Fruit fly (Drosophila melanogaster) whole organism, embryonic: ENCODE results near the gene CG34251.

Experiments used
- Asciz ChIP-seq: fragments of 200-800 bp; sonication (Bioruptor generic); optimal IDR thresholded peaks from 2 replicates; lab custom pipeline; 2017; ENCODE audit warnings: missing biosample characterization, mild to moderate bottlenecking, missing genetic modification characterization, missing genetic modification reagents
- Atf-2 ChIP-seq: fragments of 200-800 bp; sonication (Bioruptor generic); optimal IDR thresholded peaks from 2 replicates; lab custom pipeline; 2016; ENCODE audit warnings: missing biosample characterization, missing genetic modification characterization
- Atf3 ChIP-seq: fragments of 200-800 bp; sonication (Bioruptor generic); optimal IDR thresholded peaks from 3 replicates; lab custom pipeline; 2016; ENCODE audit warnings: missing biosample characterization, missing genetic modification characterization
- CG10267 ChIP-seq: fragments of 200-800 bp; sonication (Bioruptor generic); optimal IDR thresholded peaks from 2 replicates; lab custom pipeline; 2018; ENCODE audit warnings: missing biosample characterization, mild to moderate bottlenecking, missing genetic modification characterization, moderate library complexity
- CG17359 ChIP-seq: fragments of 200-800 bp; sonication (Bioruptor generic); optimal IDR thresholded peaks from 3 replicates; lab custom pipeline; 2018; ENCODE audit warnings: missing biosample characterization, mild to moderate bottlenecking, missing genetic modification characterization, moderate library complexity
- CG1792 ChIP-seq: fragments of 200-800 bp; sonication (Bioruptor generic); optimal IDR thresholded peaks from 2 replicates; lab custom pipeline; 2016; ENCODE audit warnings: missing biosample characterization, missing genetic modification characterization
- CG32767 ChIP-seq: fragments of 200-800 bp; sonication (Bioruptor generic); IDR thresholded peaks from 2 replicates; pipeline ENCODE4 v1.3.6; 2022; ENCODE audit warnings: missing biosample characterization, missing genetic modification characterization
- CG4282 ChIP-seq: fragments of 200-800 bp; sonication (Bioruptor generic); optimal IDR thresholded peaks from 2 replicates; lab custom pipeline; 2016; ENCODE audit warnings: missing biosample characterization, missing genetic modification characterization
- CG5180 ChIP-seq: fragments of 200-800 bp; sonication (Bioruptor generic); optimal IDR thresholded peaks from 3 replicates; lab custom pipeline; 2017; ENCODE audit warnings: missing biosample characterization, missing genetic modification characterization, mild to moderate bottlenecking, moderate library complexity, missing genetic modification reagents
- CG7357 ChIP-seq: fragments of 200-800 bp; sonication (Bioruptor generic); IDR thresholded peaks from 3 replicates; pipeline ENCODE4 v1.3.6; 2022; ENCODE audit warnings: missing biosample characterization, missing genetic modification characterization
- CG7839 ChIP-seq: fragments of 200-800 bp; sonication (Bioruptor generic); optimal IDR thresholded peaks from 3 replicates; lab custom pipeline; 2018; ENCODE audit warnings: missing biosample characterization, mild to moderate bottlenecking, missing genetic modification characterization, moderate library complexity
- CG7928 ChIP-seq: fragments of 200-800 bp; sonication (Bioruptor generic); optimal IDR thresholded peaks from 2 replicates; lab custom pipeline; 2017; ENCODE audit warnings: missing biosample characterization, mild to moderate bottlenecking, missing genetic modification characterization
- CG7963 ChIP-seq: fragments of 200-800 bp; sonication (Bioruptor generic); IDR thresholded peaks from 3 replicates; pipeline ENCODE4 v1.3.6; 2022; ENCODE audit warnings: missing biosample characterization, missing genetic modification characterization; ENCODE audit not compliant: partially characterized antibody
- CG8765 ChIP-seq: fragments of 200-800 bp; sonication (Bioruptor generic); IDR thresholded peaks from 2 replicates; pipeline ENCODE4 v1.3.6; 2022; ENCODE audit warnings: missing biosample characterization, missing genetic modification characterization
- Chrac-16 ChIP-seq: fragments of 200-800 bp; sonication (Bioruptor generic); optimal IDR thresholded peaks from 3 replicates; lab custom pipeline; 2016; ENCODE audit warnings: missing biosample characterization, missing genetic modification characterization
- D ChIP-seq, 2 experiments: fragments of 200-800 bp in 1 of 2; fragments of >200 bp in 1 of 2; sonication (Bioruptor generic) in 1 of 2; optimal IDR thresholded peaks; 2 replicates in 1 of 2; 3 replicates in 1 of 2; lab custom pipeline; 2017; ENCODE audit warnings: mild to moderate bottlenecking in 1 of 2, missing biosample characterization in 1 of 2, missing genetic modification characterization in 1 of 2, missing genetic modification reagents in 1 of 2
- D19B ChIP-seq: fragments of 200-800 bp; sonication (Bioruptor generic); optimal IDR thresholded peaks from 2 replicates; lab custom pipeline; 2017; ENCODE audit warnings: missing biosample characterization, mild to moderate bottlenecking, missing genetic modification characterization
- Dip2 ChIP-seq: fragments of 200-800 bp; sonication (Bioruptor generic); IDR thresholded peaks from 2 replicates; pipeline ENCODE4 v1.3.6; 2022; ENCODE audit warnings: missing biosample characterization, missing genetic modification characterization
- Fer1 ChIP-seq: fragments of 200-800 bp; sonication (Bioruptor generic); optimal IDR thresholded peaks from 2 replicates; lab custom pipeline; 2017; ENCODE audit warnings: missing biosample characterization, mild to moderate bottlenecking, missing genetic modification characterization
- Fer2 ChIP-seq: fragments of 200-800 bp; sonication (Bioruptor generic); optimal IDR thresholded peaks from 2 replicates; lab custom pipeline; 2018; ENCODE audit warnings: missing biosample characterization, mild to moderate bottlenecking, missing genetic modification characterization, moderate library complexity
- HLHmδ ChIP-seq: fragments of 200-800 bp; sonication (Bioruptor generic); optimal IDR thresholded peaks from 2 replicates; lab custom pipeline; 2018; ENCODE audit warnings: missing biosample characterization, mild to moderate bottlenecking, missing genetic modification characterization, moderate library complexity
- Hr78 ChIP-seq, 2 experiments: fragments of 200-800 bp in 1 of 2; fragments of >200 bp in 1 of 2; sonication (Bioruptor generic) in 1 of 2; optimal IDR thresholded peaks; 2 replicates each; lab custom pipeline; 2017 to 2019; ENCODE audit warnings: missing biosample characterization in 2 of 2, missing genetic modification characterization in 2 of 2, mild to moderate bottlenecking in 1 of 2, moderate library complexity in 1 of 2
- Lhr ChIP-seq: fragments of 200-800 bp; sonication (Bioruptor generic); optimal IDR thresholded peaks from 3 replicates; lab custom pipeline; 2017; ENCODE audit warnings: mild to moderate bottlenecking, missing biosample characterization, missing genetic modification reagents, missing genetic modification characterization
- NfI ChIP-seq: fragments of 200-800 bp; sonication (Bioruptor generic); optimal IDR thresholded peaks from 3 replicates; lab custom pipeline; 2018; ENCODE audit warnings: missing biosample characterization, mild to moderate bottlenecking, missing genetic modification characterization, moderate library complexity
- Rx ChIP-seq: fragments of 200-800 bp; sonication (Bioruptor generic); IDR thresholded peaks from 2 replicates; pipeline ENCODE4 v1.3.6; 2022; ENCODE audit warnings: missing biosample characterization, missing genetic modification characterization
- Sry-δ ChIP-seq: fragments of 200-800 bp; sonication (Bioruptor generic); optimal IDR thresholded peaks from 2 replicates; lab custom pipeline; 2016; ENCODE audit warnings: missing biosample characterization, missing genetic modification characterization
- Ssrp ChIP-seq: fragments of 200-800 bp; sonication (Bioruptor generic); optimal IDR thresholded peaks from 2 replicates; lab custom pipeline; 2018; ENCODE audit warnings: missing biosample characterization, mild to moderate bottlenecking, missing genetic modification characterization, moderate library complexity
- ab ChIP-seq: fragments of 200-800 bp; sonication (Bioruptor generic); optimal IDR thresholded peaks from 2 replicates; lab custom pipeline; 2016; ENCODE audit warnings: missing biosample characterization, missing genetic modification characterization
- ato ChIP-seq: fragments of 200-800 bp; sonication (Bioruptor generic); IDR thresholded peaks from 2 replicates; pipeline ENCODE4 v1.3.6; 2022; ENCODE audit warnings: missing biosample characterization, missing genetic modification characterization; ENCODE audit not compliant: partially characterized antibody
- cad ChIP-seq: fragments of >200 bp; optimal IDR thresholded peaks from 2 replicates; lab custom pipeline; 2017; ENCODE audit warnings: missing biosample characterization, missing genetic modification characterization
- gem ChIP-seq: fragments of 200-800 bp; sonication (Bioruptor generic); optimal IDR thresholded peaks from 2 replicates; lab custom pipeline; 2019; ENCODE audit warnings: missing biosample characterization, mild to moderate bottlenecking, missing genetic modification characterization, moderate library complexity
- gsb-n ChIP-seq: fragments of 200-800 bp; sonication (Bioruptor generic); optimal IDR thresholded peaks from 3 replicates; lab custom pipeline; 2018; ENCODE audit warnings: missing biosample characterization, mild to moderate bottlenecking, missing genetic modification characterization
- jumu ChIP-seq: fragments of 200-800 bp; sonication (Bioruptor generic); optimal IDR thresholded peaks from 3 replicates; lab custom pipeline; 2016; ENCODE audit warnings: missing biosample characterization, missing genetic modification characterization
- luna ChIP-seq: fragments of 200-800 bp; sonication (Bioruptor generic); optimal IDR thresholded peaks from 2 replicates; lab custom pipeline; 2016; ENCODE audit warnings: missing biosample characterization, missing genetic modification characterization
- p53 ChIP-seq: fragments of 200-800 bp; sonication (Bioruptor generic); optimal IDR thresholded peaks from 2 replicates; lab custom pipeline; 2016; ENCODE audit warnings: missing biosample characterization, missing genetic modification characterization
- peb ChIP-seq: fragments of 200-800 bp; sonication (Bioruptor generic); IDR thresholded peaks from 2 replicates; pipeline ENCODE4 v1.3.6; 2022; ENCODE audit warnings: missing biosample characterization, missing genetic modification characterization
- ranshi ChIP-seq: fragments of 200-800 bp; sonication (Bioruptor generic); IDR thresholded peaks from 2 replicates; pipeline ENCODE4 v1.3.6; 2022; ENCODE audit warnings: missing biosample characterization, missing genetic modification characterization
- sc ChIP-seq, 3 experiments: fragments of >200 bp in 2 of 3; fragments of 200-800 bp in 1 of 3; sonication (Bioruptor generic) in 1 of 3; optimal IDR thresholded peaks; 2 replicates in 2 of 3; 3 replicates in 1 of 3; lab custom pipeline; 2017; ENCODE audit warnings: mild to moderate bottlenecking in 1 of 3, missing biosample characterization in 1 of 3, missing genetic modification characterization in 1 of 3, missing genetic modification reagents in 1 of 3
- sd ChIP-seq: fragments of 200-800 bp; sonication (Bioruptor generic); optimal IDR thresholded peaks from 3 replicates; lab custom pipeline; 2018; ENCODE audit warnings: missing biosample characterization, mild to moderate bottlenecking, missing genetic modification characterization, moderate library complexity
- sens ChIP-seq: fragments of 200-800 bp; sonication (Bioruptor generic); peaks from one replicate; lab custom pipeline; 2016; ENCODE audit warnings: missing biosample characterization, missing genetic modification characterization
- trem ChIP-seq: fragments of 200-800 bp; optimal IDR thresholded peaks from 3 replicates; lab custom pipeline; 2019; ENCODE audit warnings: missing biosample characterization, mild to moderate bottlenecking, missing genetic modification characterization, moderate library complexity
- ttk ChIP-seq: fragments of 200-800 bp; sonication (Bioruptor generic); IDR thresholded peaks from 2 replicates; pipeline ENCODE4 v2.1.2; 2022; ENCODE audit warnings: missing biosample characterization, missing genetic modification characterization
- vnd ChIP-seq: fragments of 200-800 bp; sonication (Bioruptor generic); IDR thresholded peaks from 3 replicates; pipeline ENCODE4 v1.3.6; 2022; ENCODE audit warnings: missing biosample characterization, missing genetic modification characterization; ENCODE audit not compliant: partially characterized antibody
- zf30C ChIP-seq: fragments of 200-800 bp; sonication (Bioruptor generic); optimal IDR thresholded peaks from 3 replicates; lab custom pipeline; 2018; ENCODE audit warnings: missing biosample characterization, mild to moderate bottlenecking, missing genetic modification characterization

The CG34251 gene

dm6 chr3L:17644906-17645244, 26.5 kb upstream of the CG34251 start, which contains the start of gene Pep (continued):
- peak; percentile 64 for TF ChIP-seq jumu (GFP tag; lab: Kevin White, UChicago)
- TF ChIP-seq Atf-2: peak; percentile 8
- TF ChIP-seq sc (optimal IDR thresholded peaks at IDR 0.05; lab: Kevin White, UChicago): no peak
- TF ChIP-seq sc (GFP tag; optimal IDR thresholded peaks at IDR 0.05; lab: Kevin White, UChicago): no peak
- TF ChIP-seq CG5180: no peak
- TF ChIP-seq zf30C (GFP tag; lab: Kevin White, UChicago): peak; percentile 8
- TF ChIP-seq NfI (GFP tag; lab: Kevin White, UChicago): peak; percentile 24
- TF ChIP-seq CG10267 (tag; lab: Kevin White, UChicago): peak; percentile 68
- TF ChIP-seq CG7963 (GFP tag; lab: Robert Waterston, UW): peak; percentile 98
- no peak for TF ChIP-seq D19B (GFP tag; lab: Kevin White, UChicago)
- no peak for TF ChIP-seq Hr78 (GFP tag; optimal IDR thresholded peaks at IDR 0.05; lab: Kevin White, UChicago)
- TF ChIP-seq Rx: no peak
- no peak for TF ChIP-seq cad (GFP tag; lab: Kevin White, UChicago)
- TF ChIP-seq ranshi: no peak; the same call in 1 of the 2 replicates
- peak; percentile 13 for TF ChIP-seq CG17359
- no peak for TF ChIP-seq peb (GFP tag; lab: Robert Waterston, UW)
- TF ChIP-seq Atf3 (GFP tag; lab: Kevin White, UChicago): no peak
- no peak for TF ChIP-seq Ssrp (tag; lab: Kevin White, UChicago)
- peak; percentile 87 for TF ChIP-seq CG32767 (GFP tag; lab: Robert Waterston, UW)
- no peak for TF ChIP-seq Dip2 (GFP tag; lab: Robert Waterston, UW)
- peak; percentile 15 for TF ChIP-seq Chrac-16
- peak; percentile 91 for TF ChIP-seq sens
- no peak for TF ChIP-seq gsb-n (tag; lab: Kevin White, UChicago)
- TF ChIP-seq ato (GFP tag; lab: Robert Waterston, UW): peak; percentile 98
- TF ChIP-seq p53: no peak
- peak; percentile 26 for TF ChIP-seq Fer1 (GFP tag; lab: Kevin White, UChicago)
- no peak for TF ChIP-seq ab (GFP tag; lab: Kevin White, UChicago)
- TF ChIP-seq CG1792 (GFP tag; lab: Kevin White, UChicago): no peak
- TF ChIP-seq CG7839 (tag; lab: Kevin White, UChicago): no peak
- no peak for TF ChIP-seq Asciz (GFP tag; lab: Kevin White, UChicago)
- peak; percentile 59 for TF ChIP-seq Lhr (GFP tag; lab: Kevin White, UChicago)
- peak; percentile 92 for TF ChIP-seq trem (tag; lab: Kevin White, UChicago)
- no peak for TF ChIP-seq sd
- no peak for TF ChIP-seq Fer2 (tag; lab: Kevin White, UChicago)
- TF ChIP-seq luna (GFP tag; lab: Kevin White, UChicago): peak; percentile 30
- no peak for TF ChIP-seq CG7357 (GFP tag; lab: Robert Waterston, UW)
- TF ChIP-seq Sry-δ (GFP tag; lab: Kevin White, UChicago): peak; percentile 100
- 0 out of 2 replicates have a peak, but pooled peaks have one; percentile 19 for TF ChIP-seq CG8765 (GFP tag; lab: Robert Waterston, UW)
- TF ChIP-seq ttk (GFP tag; lab: Robert Waterston, UW): no peak
- TF ChIP-seq CG4282 (GFP tag; lab: Kevin White, UChicago): peak; percentile 34
- TF ChIP-seq CG7928 (GFP tag; lab: Kevin White, UChicago): no peak
- TF ChIP-seq gem: peak; percentile 34
- TF ChIP-seq HLHmδ: no peak
- TF ChIP-seq vnd (GFP tag; lab: Robert Waterston, UW): peak; percentile 98
- no peak for TF ChIP-seq D (optimal IDR thresholded peaks at IDR 0.05; lab: Kevin White, UChicago)
- no peak for TF ChIP-seq D (GFP tag; optimal IDR thresholded peaks at IDR 0.05; lab: Kevin White, UChicago)
